Fruit fly (Drosophila melanogaster): ENCODE results near the gene CG5644.

DNA sequence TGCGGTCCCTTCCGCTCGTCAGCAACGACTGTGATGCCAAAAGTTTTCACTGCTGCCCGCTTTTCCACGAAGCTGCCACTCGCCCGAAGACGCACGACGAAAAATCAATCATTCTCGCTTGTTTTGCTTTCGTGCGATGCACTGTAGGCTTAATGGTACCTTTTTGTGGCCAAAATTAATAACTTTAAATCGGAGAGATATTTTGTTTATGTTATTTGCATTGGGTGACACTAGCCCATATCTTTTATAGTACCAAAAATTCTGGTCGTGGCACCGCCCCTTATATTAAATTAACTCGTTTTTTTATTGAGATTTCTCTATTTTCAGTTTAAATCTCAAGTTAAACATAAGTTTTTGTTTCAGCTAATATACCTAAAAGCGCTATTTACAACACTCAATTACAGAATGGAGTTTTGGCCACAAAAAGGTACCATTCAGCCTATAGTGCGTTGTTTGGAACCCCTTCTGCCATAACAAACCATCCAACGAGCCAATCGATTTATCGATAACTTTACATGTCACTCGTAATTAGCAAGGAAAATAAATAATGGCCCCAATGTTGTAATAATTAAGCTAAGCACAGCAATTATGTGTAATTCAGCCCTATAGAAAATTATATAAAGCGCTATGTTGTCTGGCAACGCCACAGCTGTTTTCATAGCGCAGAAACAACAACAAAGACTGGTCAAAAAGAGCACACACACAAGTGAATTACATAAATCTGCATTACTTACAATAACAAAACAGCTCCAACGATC is 26.3 kb downstream of the CG5644 start:
- peak; percentile 74 for TF ChIP-seq CG5204 (GFP tag; optimal IDR thresholded peaks at IDR 0.05)
- TF ChIP-seq ovo (GFP tag; optimal IDR thresholded peaks at IDR 0.05): no peak
- TF ChIP-seq tj (GFP tag; optimal IDR thresholded peaks at IDR 0.05): peak; percentile 43

Data from whole organism, adult.